Worm (Caenorhabditis elegans) whole organism, L4/young adult: Measurements from ENCODE around the gene osta-2.

Experiments
- dao-5 ChIP-seq: sonication (generic microtip); optimal IDR thresholded peaks from 2 replicates; lab custom pipeline; 2016; ENCODE audit warnings: missing genotype, missing genetic modification characterization, moderate library complexity, missing compliant biosample characterization
- him-1 ChIP-seq: sonication (generic microtip); optimal IDR thresholded peaks from 2 replicates; lab custom pipeline; 2016; ENCODE audit warnings: missing genotype, missing genetic modification reagents, missing genetic modification characterization, missing compliant biosample characterization

ce11 chrII:5667540-5667939, 40.0 kb upstream of the osta-2 start:
- TF ChIP-seq him-1 (tag; lab: Kevin White, UChicago) (no peak), dao-5 (tag; lab: Kevin White, UChicago) (no peak)
